Worm (Caenorhabditis elegans): ENCODE results near the gene gldi-6.

The gldi-6 gene

DNA sequence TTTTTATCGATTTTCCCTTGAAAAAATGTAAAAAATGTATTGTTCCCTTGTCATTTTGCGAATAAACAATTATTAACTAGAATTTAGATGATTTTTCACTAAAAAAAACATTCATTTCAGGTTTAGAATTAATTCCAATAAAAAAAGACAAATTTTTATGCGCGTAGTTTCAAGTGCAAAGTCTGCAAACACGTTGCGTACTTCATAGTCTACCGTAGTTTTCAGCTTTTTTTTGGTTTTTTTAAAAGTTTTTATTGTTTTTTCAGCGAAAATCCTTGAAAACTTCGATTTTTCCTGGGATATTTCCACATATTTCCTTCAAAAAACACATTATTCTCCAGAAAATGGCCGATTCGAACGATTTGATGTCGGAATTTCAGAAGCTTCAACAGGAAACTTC lies 6.8 kb downstream of the gldi-6 start, which contains the start of gene C16C8.11:
Gene C16C8.11 (plus strand): TSS at position 188 of the 400 bp plus-strand sequence.
- TF ChIP-seq vab-15 (tag; optimal IDR thresholded peaks at IDR 0.05): no peak
- TF ChIP-seq nhr-20 (tag; optimal IDR thresholded peaks at IDR 0.05): no peak
- no peak for TF ChIP-seq ztf-11 (tag; optimal IDR thresholded peaks at IDR 0.05)
- TF ChIP-seq nhr-19 (GFP tag; conservative IDR thresholded peaks at IDR 0.05): no peak
- no peak for TF ChIP-seq skn-1 (tag; optimal IDR thresholded peaks at IDR 0.05)
- no peak for TF ChIP-seq hpl-2 (GFP tag; optimal IDR thresholded peaks at IDR 0.05)
- no peak for TF ChIP-seq jun-1 (tag; optimal IDR thresholded peaks at IDR 0.05)
- TF ChIP-seq nhr-28 (tag; optimal IDR thresholded peaks at IDR 0.05): no peak
- TF ChIP-seq sup-37 (GFP tag; optimal IDR thresholded peaks at IDR 0.05): no peak
- TF ChIP-seq elt-2 (tag; optimal IDR thresholded peaks at IDR 0.05): no peak
- TF ChIP-seq aly-2 (tag; optimal IDR thresholded peaks at IDR 0.05): no peak
- no peak for TF ChIP-seq unc-86 (tag; optimal IDR thresholded peaks at IDR 0.05)
- no peak for TF ChIP-seq grh-1 (GFP tag; IDR thresholded peaks at IDR 0.05)
- TF ChIP-seq nhr-90 (tag; optimal IDR thresholded peaks at IDR 0.05; ENCODE audit: poor library complexity): no peak

DNA sequence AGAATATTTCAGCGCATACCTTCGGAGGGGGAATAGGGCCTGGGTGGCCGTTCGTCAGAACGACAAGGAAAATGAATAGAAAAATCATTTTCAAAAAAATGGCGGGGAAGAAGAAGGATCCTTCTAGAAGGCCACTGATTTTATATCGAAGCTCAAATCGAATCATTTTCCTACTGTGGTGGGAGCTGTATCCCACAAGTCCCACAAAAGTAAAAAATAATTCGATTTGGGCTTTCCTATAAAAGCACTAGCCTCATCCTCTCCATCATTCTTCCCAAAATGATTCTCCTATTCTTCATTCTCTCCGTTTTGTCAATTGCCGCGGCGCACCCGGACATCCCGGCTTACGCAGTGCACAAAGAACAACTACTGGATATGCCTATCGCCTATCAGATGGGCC lies 11.5 kb downstream of the gldi-6 start, which contains the start of the genes C16C8.26 and C16C8.19:
Gene C16C8.26 (minus strand): TSS at position 101 of the 400 bp plus-strand sequence.
Gene C16C8.19 (plus strand): TSS at position 279 of the 400 bp plus-strand sequence.
- TF ChIP-seq unc-30 (tag; optimal IDR thresholded peaks at IDR 0.05): no peak
- no peak for TF ChIP-seq ceh-8 (GFP tag; optimal IDR thresholded peaks at IDR 0.05)
- no peak for TF ChIP-seq nhr-85 (tag)
- no peak for TF ChIP-seq ceh-63 (GFP tag; optimal IDR thresholded peaks at IDR 0.05)
- no peak for TF ChIP-seq mdl-1 (tag; optimal IDR thresholded peaks at IDR 0.05)
- no peak for TF ChIP-seq efl-1 (optimal IDR thresholded peaks at IDR 0.05)
- TF ChIP-seq efl-1 (GFP tag; optimal IDR thresholded peaks at IDR 0.05 in 1 of 2): no peak
- no peak for TF ChIP-seq unc-62 (GFP tag; optimal IDR thresholded peaks at IDR 0.05)
- no peak for TF ChIP-seq irx-1 (tag; optimal IDR thresholded peaks at IDR 0.05)
- no peak for TF ChIP-seq hlh-4 (tag; optimal IDR thresholded peaks at IDR 0.05)
- no peak for TF ChIP-seq nhr-28 (tag; optimal IDR thresholded peaks at IDR 0.05)
- TF ChIP-seq skn-1 (tag; optimal IDR thresholded peaks at IDR 0.05): no peak
- no peak for TF ChIP-seq C16A3.4 (tag; optimal IDR thresholded peaks at IDR 0.05)
- no peak for TF ChIP-seq lsy-2 (tag; optimal IDR thresholded peaks at IDR 0.05)
- TF ChIP-seq jun-1 (tag; optimal IDR thresholded peaks at IDR 0.05): no peak

DNA sequence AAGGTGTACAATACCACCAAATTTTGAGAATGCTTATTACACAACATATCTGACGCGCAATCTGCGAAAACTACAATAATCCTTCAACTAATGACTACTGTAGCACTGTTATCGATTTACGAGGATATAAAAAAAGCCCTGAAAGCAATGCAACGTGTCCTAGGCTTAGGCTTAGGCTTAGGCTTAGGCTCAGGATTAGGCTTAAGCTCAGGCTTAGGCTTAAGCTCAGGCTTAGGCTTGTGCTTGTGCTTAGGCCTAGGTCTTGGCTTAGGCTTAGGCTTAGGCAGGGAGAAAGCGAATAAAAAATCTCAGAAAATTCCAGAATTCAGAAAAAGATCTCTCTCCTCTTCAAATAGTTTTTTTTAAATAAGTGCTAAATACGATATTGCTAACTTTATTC lies 12.5 kb downstream of the gldi-6 start:
- TF ChIP-seq hlh-17 (GFP tag; optimal IDR thresholded peaks at IDR 0.05; ENCODE audit: borderline replicate concordance) (no peak), hpl-2 (GFP tag; optimal IDR thresholded peaks at IDR 0.05) (no peak), tlp-1 (tag; optimal IDR thresholded peaks at IDR 0.05) (no peak), lin-14 (GFP tag; optimal IDR thresholded peaks at IDR 0.05) (no peak), C16A3.4 (tag; optimal IDR thresholded peaks at IDR 0.05) (no peak)

DNA sequence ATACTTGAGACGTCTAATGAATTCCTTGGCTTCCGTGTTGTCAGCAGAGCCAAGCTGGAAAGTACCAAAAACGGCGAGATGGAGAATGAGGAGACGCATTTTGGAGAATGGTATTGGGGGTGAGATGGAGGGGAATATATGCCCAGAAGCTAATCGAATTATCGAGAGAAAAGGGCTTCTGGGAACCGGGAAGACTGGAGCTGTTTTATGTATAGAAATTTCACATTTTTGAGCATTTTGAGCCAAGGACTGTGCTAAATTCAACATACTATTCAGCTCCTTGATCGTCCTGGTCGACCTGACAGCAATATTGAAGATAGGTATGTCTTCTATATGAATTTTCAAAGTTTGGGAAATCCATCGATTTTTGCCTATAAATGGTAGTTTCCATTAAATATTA lies 13.3 kb downstream of the gldi-6 start, which contains the start of gene C16C8.7:
Gene C16C8.7 (minus strand): TSS at position 101 of the 400 bp plus-strand sequence.
- TF ChIP-seq C34B4.2 (tag; optimal IDR thresholded peaks at IDR 0.05) (no peak), nhr-77 (tag; optimal IDR thresholded peaks at IDR 0.05) (no peak), snpc-4 (tag; optimal IDR thresholded peaks at IDR 0.05) (no peak), egl-13 (tag; optimal IDR thresholded peaks at IDR 0.05) (no peak), sup-37 (GFP tag; optimal IDR thresholded peaks at IDR 0.05) (no peak), nhr-84 (tag; optimal IDR thresholded peaks at IDR 0.05) (no peak), tlp-1 (tag; optimal IDR thresholded peaks at IDR 0.05) (no peak), skn-1 (tag; optimal IDR thresholded peaks at IDR 0.05) (no peak), nhr-237 (tag; optimal IDR thresholded peaks at IDR 0.05) (no peak), mab-9 (GFP tag; IDR thresholded peaks at IDR 0.05) (no peak), sptf-1 (tag; optimal IDR thresholded peaks at IDR 0.05) (no peak), ces-1 (GFP tag; optimal IDR thresholded peaks at IDR 0.05) (no peak), ama-1 (optimal IDR thresholded peaks at IDR 0.05) (no peak), snu-23 (GFP tag; optimal IDR thresholded peaks at IDR 0.05) (no peak), unc-130 (tag; optimal IDR thresholded peaks at IDR 0.05) (no peak)

Measured in whole organism, L1 larva.